Fruit fly (Drosophila melanogaster) whole organism, embryonic: Measurements from ENCODE around the gene CG14694.
A peak's percentile ranks its signal among the peaks of the same experiment; 100 is the strongest.

Experiments used
- Abd-B ChIP-seq: fragments of 200-800 bp; sonication (Bioruptor generic); optimal IDR thresholded peaks from 2 replicates; lab custom pipeline; 2018; ENCODE audit warnings: missing biosample characterization, mild to moderate bottlenecking, missing genetic modification characterization, moderate library complexity
- B-H1 ChIP-seq: fragments of 200-800 bp; sonication (Bioruptor generic); IDR thresholded peaks from 3 replicates; pipeline ENCODE4 v1.3.6; 2022; ENCODE audit warnings: missing biosample characterization, missing genetic modification characterization
- CG10959 ChIP-seq: fragments of 200-800 bp; sonication (Bioruptor generic); IDR thresholded peaks from 2 replicates; pipeline ENCODE4 v1.3.6; 2022; ENCODE audit warnings: missing biosample characterization, missing genetic modification characterization
- CG11093 ChIP-seq: fragments of 200-800 bp; sonication (Bioruptor generic); IDR thresholded peaks from 3 replicates; pipeline ENCODE4 v1.3.6; 2022; ENCODE audit warnings: missing biosample characterization, missing genetic modification characterization
- CG11504 ChIP-seq: fragments of 200-800 bp; sonication (Bioruptor generic); optimal IDR thresholded peaks from 3 replicates; lab custom pipeline; 2019; ENCODE audit warnings: missing biosample characterization, mild to moderate bottlenecking, missing genetic modification characterization, moderate library complexity
- CG12071 ChIP-seq: fragments of 200-800 bp; sonication (Bioruptor generic); optimal IDR thresholded peaks from 3 replicates; lab custom pipeline; 2018; ENCODE audit warnings: missing biosample characterization, mild to moderate bottlenecking, missing genetic modification characterization
- CG12104 ChIP-seq: fragments of 200-800 bp; sonication (Bioruptor generic); optimal IDR thresholded peaks from 3 replicates; lab custom pipeline; 2016; ENCODE audit warnings: missing biosample characterization, missing genetic modification characterization
- CG12769 ChIP-seq: fragments of 200-800 bp; sonication (Bioruptor generic); optimal IDR thresholded peaks from 2 replicates; lab custom pipeline; 2019; ENCODE audit warnings: missing biosample characterization, mild to moderate bottlenecking, missing genetic modification characterization, moderate library complexity
- CG13894 ChIP-seq: fragments of 200-800 bp; sonication (Bioruptor generic); optimal IDR thresholded peaks from 3 replicates; lab custom pipeline; 2018; ENCODE audit warnings: missing biosample characterization, mild to moderate bottlenecking, missing genetic modification characterization, moderate library complexity
- CG14441 ChIP-seq: fragments of 200-800 bp; sonication (Bioruptor generic); IDR thresholded peaks from 2 replicates; pipeline ENCODE4 v1.3.6; 2022; ENCODE audit warnings: missing biosample characterization, missing genetic modification characterization
- CG15514 ChIP-seq: fragments of 200-800 bp; sonication (Bioruptor generic); optimal IDR thresholded peaks from 3 replicates; lab custom pipeline; 2017; ENCODE audit warnings: missing biosample characterization, missing genetic modification characterization, mild to moderate bottlenecking, moderate library complexity, missing genetic modification reagents
- CG15696 ChIP-seq: fragments of 200-800 bp; sonication (Bioruptor generic); optimal IDR thresholded peaks from 2 replicates; lab custom pipeline; 2019; ENCODE audit warnings: missing biosample characterization, mild to moderate bottlenecking, missing genetic modification characterization, moderate library complexity
- CG2116 ChIP-seq: fragments of 200-800 bp; sonication (Bioruptor generic); optimal IDR thresholded peaks from 3 replicates; lab custom pipeline; 2018; ENCODE audit warnings: missing biosample characterization, mild to moderate bottlenecking, missing genetic modification characterization
- CG2202 ChIP-seq: fragments of 200-800 bp; sonication (Bioruptor generic); optimal IDR thresholded peaks from 2 replicates; lab custom pipeline; 2018; ENCODE audit warnings: missing biosample characterization, mild to moderate bottlenecking, missing genetic modification characterization
- CG2678 ChIP-seq: fragments of 200-800 bp; sonication (Bioruptor generic); optimal IDR thresholded peaks from 3 replicates; lab custom pipeline; 2019; ENCODE audit warnings: missing biosample characterization, mild to moderate bottlenecking, missing genetic modification characterization, moderate library complexity
- CG3995 ChIP-seq: fragments of 200-800 bp; sonication (Bioruptor generic); optimal IDR thresholded peaks from 3 replicates; lab custom pipeline; 2016; ENCODE audit warnings: missing biosample characterization, missing genetic modification characterization
- CG4424 ChIP-seq: fragments of 200-800 bp; sonication (Bioruptor generic); optimal IDR thresholded peaks from 3 replicates; lab custom pipeline; 2016; ENCODE audit warnings: missing biosample characterization, missing genetic modification characterization
- CG4707 ChIP-seq: fragments of 200-800 bp; sonication (Bioruptor generic); optimal IDR thresholded peaks from 2 replicates; lab custom pipeline; 2018; ENCODE audit warnings: missing biosample characterization, mild to moderate bottlenecking, missing genetic modification characterization, moderate library complexity
- CG4820 ChIP-seq: fragments of 200-800 bp; sonication (Bioruptor generic); optimal IDR thresholded peaks from 3 replicates; lab custom pipeline; 2016; ENCODE audit warnings: missing biosample characterization, missing genetic modification characterization
- CG6683 ChIP-seq: fragments of 200-800 bp; sonication (Bioruptor generic); optimal IDR thresholded peaks from 2 replicates; lab custom pipeline; 2017; ENCODE audit warnings: missing biosample characterization, mild to moderate bottlenecking, missing genetic modification characterization, missing genetic modification reagents
- CG9609 ChIP-seq: fragments of 200-800 bp; sonication (Bioruptor generic); optimal IDR thresholded peaks from 3 replicates; lab custom pipeline; 2016; ENCODE audit warnings: missing biosample characterization, missing genetic modification characterization
- Dip2 ChIP-seq: fragments of 200-800 bp; sonication (Bioruptor generic); IDR thresholded peaks from 2 replicates; pipeline ENCODE4 v1.3.6; 2022; ENCODE audit warnings: missing biosample characterization, missing genetic modification characterization
- Ets97D ChIP-seq: fragments of 200-800 bp; sonication (Bioruptor generic); optimal IDR thresholded peaks from 3 replicates; lab custom pipeline; 2016; ENCODE audit warnings: missing biosample characterization, missing genetic modification characterization
- Fer1 ChIP-seq: fragments of 200-800 bp; sonication (Bioruptor generic); optimal IDR thresholded peaks from 2 replicates; lab custom pipeline; 2017; ENCODE audit warnings: missing biosample characterization, mild to moderate bottlenecking, missing genetic modification characterization
- HmgD ChIP-seq: fragments of 200-800 bp; sonication (Bioruptor generic); optimal IDR thresholded peaks from 3 replicates; lab custom pipeline; 2016; ENCODE audit warnings: missing biosample characterization, missing genetic modification characterization
- Hr3 ChIP-seq: fragments of 200-800 bp; sonication (Bioruptor generic); optimal IDR thresholded peaks from 3 replicates; lab custom pipeline; 2016; ENCODE audit warnings: missing biosample characterization, missing genetic modification characterization
- Hsf ChIP-seq: fragments of 200-800 bp; sonication (Bioruptor generic); optimal IDR thresholded peaks from 3 replicates; lab custom pipeline; 2016; ENCODE audit warnings: missing biosample characterization, missing genetic modification characterization
- Six4 ChIP-seq: fragments of 200-800 bp; sonication (Bioruptor generic); optimal IDR thresholded peaks from 2 replicates; lab custom pipeline; 2016; ENCODE audit warnings: missing biosample characterization, missing genetic modification characterization
- Spps ChIP-seq: fragments of 200-800 bp; sonication (Bioruptor generic); optimal IDR thresholded peaks from 2 replicates; lab custom pipeline; 2018; ENCODE audit warnings: missing biosample characterization, mild to moderate bottlenecking, missing genetic modification characterization
- Vsx1 ChIP-seq: fragments of 200-800 bp; sonication (Bioruptor generic); optimal IDR thresholded peaks from 2 replicates; lab custom pipeline; 2017; ENCODE audit warnings: missing biosample characterization, mild to moderate bottlenecking, missing genetic modification characterization, missing genetic modification reagents
- Xbp1 ChIP-seq: fragments of 200-800 bp; sonication (Bioruptor generic); optimal IDR thresholded peaks from 3 replicates; lab custom pipeline; 2016; ENCODE audit warnings: missing biosample characterization, mild to moderate bottlenecking, missing genetic modification characterization
- ash1 ChIP-seq: fragments of 200-800 bp; sonication (Bioruptor generic); optimal IDR thresholded peaks from 2 replicates; lab custom pipeline; 2018; ENCODE audit warnings: missing biosample characterization, mild to moderate bottlenecking, missing genetic modification characterization
- az2 ChIP-seq: fragments of 200-800 bp; sonication (Bioruptor generic); optimal IDR thresholded peaks from 3 replicates; lab custom pipeline; 2016; ENCODE audit warnings: missing biosample characterization, missing genetic modification characterization
- bcd ChIP-seq: fragments of 200-800 bp; sonication (Bioruptor generic); optimal IDR thresholded peaks from 2 replicates; lab custom pipeline; 2017; ENCODE audit warnings: missing biosample characterization, mild to moderate bottlenecking, missing genetic modification characterization
- bsh ChIP-seq, 2 experiments: fragments of 200-800 bp; sonication (Bioruptor generic); optimal IDR thresholded peaks; 2 replicates each; lab custom pipeline; 2017 to 2018; ENCODE audit warnings: mild to moderate bottlenecking in 2 of 2, missing biosample characterization in 2 of 2, missing genetic modification characterization in 2 of 2, moderate library complexity in 1 of 2
- cg ChIP-seq: fragments of 200-800 bp; sonication (Bioruptor generic); optimal IDR thresholded peaks from 3 replicates; lab custom pipeline; 2019; ENCODE audit warnings: missing biosample characterization, mild to moderate bottlenecking, missing genetic modification characterization, moderate library complexity
- chinmo ChIP-seq: fragments of 200-800 bp; sonication (Bioruptor generic); IDR thresholded peaks from 4 replicates; pipeline ENCODE4 v1.3.6; 2022; ENCODE audit warnings: missing biosample characterization, missing genetic modification characterization; ENCODE audit not compliant: partially characterized antibody
- dysf ChIP-seq: fragments of 200-800 bp; sonication (Bioruptor generic); IDR thresholded peaks from 3 replicates; pipeline ENCODE4 v1.3.6; 2022; ENCODE audit warnings: missing biosample characterization, missing genetic modification characterization
- esg ChIP-seq: fragments of 200-800 bp; sonication (Bioruptor generic); conservative IDR thresholded peaks from 2 replicates; pipeline ENCODE4 v1.3.6; 2022; ENCODE audit warnings: missing biosample characterization, missing genetic modification characterization
- fu2 ChIP-seq: fragments of 200-800 bp; sonication (Bioruptor generic); optimal IDR thresholded peaks from 2 replicates; lab custom pipeline; 2016; ENCODE audit warnings: missing biosample characterization, missing genetic modification characterization
- grau ChIP-seq: fragments of 200-800 bp; optimal IDR thresholded peaks from 3 replicates; lab custom pipeline; 2019; ENCODE audit warnings: missing biosample characterization, mild to moderate bottlenecking, missing genetic modification characterization, moderate library complexity
- jumu ChIP-seq: fragments of 200-800 bp; sonication (Bioruptor generic); optimal IDR thresholded peaks from 3 replicates; lab custom pipeline; 2016; ENCODE audit warnings: missing biosample characterization, missing genetic modification characterization
- salm ChIP-seq: fragments of 200-800 bp; sonication (Bioruptor generic); optimal IDR thresholded peaks from 2 replicates; lab custom pipeline; 2018; ENCODE audit warnings: missing biosample characterization, mild to moderate bottlenecking, missing genetic modification characterization
- ssp ChIP-seq: fragments of 200-800 bp; sonication (Bioruptor generic); IDR thresholded peaks from 2 replicates; pipeline ENCODE4 v1.3.6; 2022; ENCODE audit warnings: missing biosample characterization, missing genetic modification characterization
- tgo ChIP-seq: fragments of 200-800 bp; sonication (Bioruptor generic); IDR thresholded peaks from 3 replicates; pipeline ENCODE4 v1.3.6; 2022; ENCODE audit warnings: missing biosample characterization, missing genetic modification characterization
- usp ChIP-seq: fragments of >200 bp; optimal IDR thresholded peaks from 2 replicates; lab custom pipeline; 2017; ENCODE audit warnings: missing biosample characterization, missing genetic modification characterization
- wdn ChIP-seq: fragments of 200-800 bp; sonication (Bioruptor generic); IDR thresholded peaks from 2 replicates; pipeline ENCODE4 v1.3.6; 2022; ENCODE audit warnings: missing biosample characterization, missing genetic modification characterization
- wek ChIP-seq: fragments of 200-800 bp; sonication (Bioruptor generic); optimal IDR thresholded peaks from 3 replicates; lab custom pipeline; 2018; ENCODE audit warnings: missing biosample characterization, mild to moderate bottlenecking, missing genetic modification characterization, moderate library complexity
- zfh1 ChIP-seq: fragments of 200-800 bp; sonication (Bioruptor generic); IDR thresholded peaks from 3 replicates; pipeline ENCODE4 v1.3.6; 2022; ENCODE audit warnings: missing biosample characterization, missing genetic modification characterization
- zfh2 ChIP-seq: fragments of 200-800 bp; sonication (Bioruptor generic); optimal IDR thresholded peaks from 2 replicates; lab custom pipeline; 2016; ENCODE audit warnings: missing biosample characterization, missing genetic modification characterization

Gene CG14694

DNA sequence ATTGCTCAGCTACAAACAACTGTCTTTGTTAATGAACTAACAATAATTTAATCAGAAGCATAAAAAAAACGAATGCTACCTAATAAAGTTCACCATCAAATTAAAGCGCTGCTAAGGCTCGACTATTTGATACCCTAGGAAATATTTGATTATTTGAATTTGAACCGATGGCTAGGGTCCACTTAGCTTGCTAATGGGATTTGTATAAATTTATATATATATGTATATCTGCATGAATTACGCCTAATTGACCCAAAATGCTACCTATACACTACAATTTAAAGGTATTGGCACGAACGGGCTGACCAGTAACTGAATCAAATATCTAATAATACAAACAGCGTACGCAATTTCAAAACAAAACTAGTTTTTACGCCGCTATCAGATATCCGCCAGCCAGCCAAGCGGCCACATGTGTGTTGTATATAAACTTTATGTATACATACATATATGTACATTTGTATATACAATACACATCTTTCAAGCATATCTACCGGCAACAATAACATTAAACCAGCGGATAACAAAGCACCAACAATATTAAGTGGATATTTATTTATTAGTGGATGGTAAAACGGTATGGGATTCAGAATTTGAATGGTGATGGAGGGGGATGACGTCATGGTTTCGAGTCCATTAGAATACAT is 24.5 kb upstream of the CG14694 start (continued):
- TF ChIP-seq CG4707, result no peak
- peak; percentile 64 for TF ChIP-seq esg
- TF ChIP-seq CG13894, result peak; percentile 74
- peak in 1 of 2 experiments; percentile 29 for TF ChIP-seq bsh (GFP tag; optimal IDR thresholded peaks at IDR 0.05; lab: Kevin White, UChicago)
- peak; percentile 60 for TF ChIP-seq CG4820
- peak; percentile 64 for TF ChIP-seq CG12769 (tag; lab: Kevin White, UChicago)
- TF ChIP-seq B-H1, result peak; percentile 78
- TF ChIP-seq CG2116, result no peak
- TF ChIP-seq tgo (GFP tag; lab: Robert Waterston, UW), result peak; percentile 87
- peak; percentile 44 for TF ChIP-seq ssp (GFP tag; lab: Robert Waterston, UW)
- TF ChIP-seq CG2202 (tag; lab: Kevin White, UChicago), result no peak
- no peak for TF ChIP-seq fu2 (GFP tag; lab: Kevin White, UChicago)
- TF ChIP-seq jumu (GFP tag; lab: Kevin White, UChicago), result no peak
- TF ChIP-seq Hsf (GFP tag; lab: Kevin White, UChicago), result peak; percentile 15
- peak; percentile 60 for TF ChIP-seq CG12104 (GFP tag; lab: Kevin White, UChicago)
- no peak for TF ChIP-seq Spps (tag; lab: Kevin White, UChicago)
- TF ChIP-seq Dip2, result 0 out of 2 replicates have a peak, but pooled peaks have one; percentile 16
- TF ChIP-seq Hr3 (GFP tag; lab: Kevin White, UChicago), result peak; percentile 27
- TF ChIP-seq zfh2, result peak; percentile 7
- TF ChIP-seq Abd-B (GFP tag; lab: Kevin White, UChicago), result peak; percentile 79
- TF ChIP-seq dysf (GFP tag; lab: Robert Waterston, UW), result peak; percentile 90
- TF ChIP-seq az2 (GFP tag; lab: Kevin White, UChicago), result peak; percentile 42
- TF ChIP-seq CG15514 (GFP tag; lab: Kevin White, UChicago), result peak; percentile 66
- peak; percentile 71 for TF ChIP-seq Vsx1 (GFP tag; lab: Kevin White, UChicago)
- peak; percentile 90 for TF ChIP-seq CG14441 (GFP tag; lab: Robert Waterston, UW)
- peak; percentile 88 for TF ChIP-seq CG11504
- no peak for TF ChIP-seq CG9609 (GFP tag; lab: Kevin White, UChicago)
- TF ChIP-seq CG4424 (GFP tag; lab: Kevin White, UChicago), result peak; percentile 69
- peak; percentile 24 for TF ChIP-seq CG3995
- TF ChIP-seq CG6683 (GFP tag; lab: Kevin White, UChicago), result peak; percentile 44
- TF ChIP-seq cg (GFP tag; lab: Kevin White, UChicago), result peak; percentile 3
- TF ChIP-seq chinmo, result 0 out of 4 replicates have a peak, but pooled peaks have one; percentile 54
- peak; percentile 59; the same call in 1 of the 3 replicates for TF ChIP-seq CG11093 (GFP tag; lab: Robert Waterston, UW)
- peak; percentile 79 for TF ChIP-seq zfh1 (GFP tag; lab: Robert Waterston, UW)
- TF ChIP-seq CG15696, result peak; percentile 39
- no peak for TF ChIP-seq usp (GFP tag; lab: Kevin White, UChicago)
- TF ChIP-seq salm, result peak; percentile 61
- TF ChIP-seq wek (GFP tag; lab: Kevin White, UChicago), result peak; percentile 8
- peak; percentile 75 for TF ChIP-seq wdn (GFP tag; lab: Robert Waterston, UW)
- peak; percentile 64 for TF ChIP-seq CG12071 (GFP tag; lab: Kevin White, UChicago)
- TF ChIP-seq Fer1, result peak; percentile 82
- TF ChIP-seq Xbp1, result peak; percentile 50
- TF ChIP-seq Six4 (GFP tag; lab: Kevin White, UChicago), result peak; percentile 2
- TF ChIP-seq ash1 (GFP tag; lab: Kevin White, UChicago), result no peak
- no peak for TF ChIP-seq CG10959 (GFP tag; lab: Robert Waterston, UW)
- TF ChIP-seq HmgD, result no peak
- TF ChIP-seq CG2678 (tag; lab: Kevin White, UChicago), result peak; percentile 90
- TF ChIP-seq Ets97D (GFP tag; lab: Kevin White, UChicago), result peak; percentile 16
- TF ChIP-seq grau (tag; lab: Kevin White, UChicago), result peak; percentile 75
- peak; percentile 80 for TF ChIP-seq bcd (GFP tag; lab: Kevin White, UChicago)
